Fruit fly (Drosophila melanogaster): ENCODE measurements around the gene MED20.
A peak's percentile ranks its signal among the peaks of the same experiment; 100 is the strongest.

MED20 gene

dm6 chr2L:8097461-8097860, 24.8 kb upstream of the MED20 start (continued):
- TF ChIP-seq sr (GFP tag; IDR thresholded peaks at IDR 0.05) (no peak), CG43689 (GFP tag; IDR thresholded peaks at IDR 0.05) (no peak), salm (tag; optimal IDR thresholded peaks at IDR 0.05) (peak; percentile 55), NfI (GFP tag; optimal IDR thresholded peaks at IDR 0.05) (peak; percentile 35), CG8089 (GFP tag; optimal IDR thresholded peaks at IDR 0.05) (no peak), chinmo (GFP tag; IDR thresholded peaks at IDR 0.05; ENCODE audit: partially characterized antibody) (peak; percentile 67; the same call in 1 of the 4 replicates), CG34376 (GFP tag; optimal IDR thresholded peaks at IDR 0.05) (peak; percentile 63), CG31441 (GFP tag; IDR thresholded peaks at IDR 0.05) (peak; percentile 55), CG17385 (GFP tag; optimal IDR thresholded peaks at IDR 0.05) (peak; percentile 13), CG1792 (GFP tag; optimal IDR thresholded peaks at IDR 0.05) (no peak), org-1 (GFP tag; optimal IDR thresholded peaks at IDR 0.05) (peak; percentile 3), kah (GFP tag; optimal IDR thresholded peaks at IDR 0.05) (peak; percentile 40), ttk (GFP tag; IDR thresholded peaks at IDR 0.05) (no peak), CG17186 (GFP tag; optimal IDR thresholded peaks at IDR 0.05) (peak; percentile 12), hkb (optimal IDR thresholded peaks at IDR 0.05) (no peak), hkb (GFP tag; IDR thresholded peaks at IDR 0.05) (peak; percentile 47), Dref (GFP tag; IDR thresholded peaks at IDR 0.05) (no peak), ac (GFP tag; optimal IDR thresholded peaks at IDR 0.05) (peak; percentile 29), Abd-B (GFP tag; optimal IDR thresholded peaks at IDR 0.05) (no peak), ftz-f1 (GFP tag; optimal IDR thresholded peaks at IDR 0.05) (no peak), hb (GFP tag; IDR thresholded peaks at IDR 0.05; ENCODE audit: partially characterized antibody) (no peak), eyg (GFP tag; optimal IDR thresholded peaks at IDR 0.05) (no peak), usp (GFP tag; optimal IDR thresholded peaks at IDR 0.05) (no peak), ind (GFP tag; optimal IDR thresholded peaks at IDR 0.05) (no peak), oc (tag; optimal IDR thresholded peaks at IDR 0.05) (peak; percentile 62), her (GFP tag; optimal IDR thresholded peaks at IDR 0.05) (no peak), CG11723 (GFP tag; optimal IDR thresholded peaks at IDR 0.05) (peak; percentile 52), tup (GFP tag; optimal IDR thresholded peaks at IDR 0.05) (no peak), otp (GFP tag; IDR thresholded peaks at IDR 0.05) (peak; percentile 63; the same call in 1 of the 3 replicates), Sox102F (GFP tag; optimal IDR thresholded peaks at IDR 0.05) (peak; percentile 44), sob (GFP tag; IDR thresholded peaks at IDR 0.05) (peak; percentile 50), CG30403 (GFP tag; optimal IDR thresholded peaks at IDR 0.05) (no peak), CG14860 (GFP tag; IDR thresholded peaks at IDR 0.05; ENCODE audit: partially characterized antibody) (no peak), bigmax (GFP tag; optimal IDR thresholded peaks at IDR 0.05) (peak; percentile 50), lmd (GFP tag; IDR thresholded peaks at IDR 0.05) (no peak; the same call in 1 of the 2 replicates), D19A (tag; optimal IDR thresholded peaks at IDR 0.05) (peak; percentile 39), Neu2 (GFP tag; optimal IDR thresholded peaks at IDR 0.05; ENCODE audit: borderline replicate concordance) (no peak), CG18262 (tag; optimal IDR thresholded peaks at IDR 0.05) (peak; percentile 28), Side (GFP tag; optimal IDR thresholded peaks at IDR 0.05) (peak; percentile 24), Taf1 (GFP tag; IDR thresholded peaks at IDR 0.05) (no peak), TFAM (GFP tag; optimal IDR thresholded peaks at IDR 0.05) (no peak), cad (GFP tag; optimal IDR thresholded peaks at IDR 0.05) (no peak), crp (GFP tag; optimal IDR thresholded peaks at IDR 0.05) (no peak), E2f2 (GFP tag; IDR thresholded peaks at IDR 0.05) (no peak), CG15514 (GFP tag; optimal IDR thresholded peaks at IDR 0.05) (peak; percentile 70), Atf6 (GFP tag; IDR thresholded peaks at IDR 0.05) (no peak; the same call in 1 of the 2 replicates), Ada2b (GFP tag; IDR thresholded peaks at IDR 0.05) (no peak), HLH3B (GFP tag; IDR thresholded peaks at IDR 0.05) (no peak), crol (GFP tag; IDR thresholded peaks at IDR 0.05) (peak; percentile 90), CG15073 (GFP tag; optimal IDR thresholded peaks at IDR 0.05) (no peak), Blimp-1 (GFP tag; optimal IDR thresholded peaks at IDR 0.05) (peak; percentile 43), ap (GFP tag; IDR thresholded peaks at IDR 0.05) (no peak)

Measured in whole organism, embryonic.